Worm (Caenorhabditis elegans) whole organism, mixed stage, embryonic: ENCODE measurements around the gene dnj-10.

Experiments used
- lin-13 ChIP-seq: fragments of 150-350 bp; optimal IDR thresholded peaks from 2 replicates; lab custom pipeline; 2014; ENCODE audit warnings: missing biosample characterization, missing genetic modification characterization
- lsy-2 ChIP-seq: fragments of 150-350 bp; optimal IDR thresholded peaks from 2 replicates; lab custom pipeline; 2014; ENCODE audit warnings: missing biosample characterization, missing genetic modification characterization
- mab-5 ChIP-seq: fragments of 150-350 bp; optimal IDR thresholded peaks from 2 replicates; lab custom pipeline; 2014; ENCODE audit warnings: missing biosample characterization, missing genetic modification characterization
- nhr-12 ChIP-seq: fragments of 150-350 bp; optimal IDR thresholded peaks from 2 replicates; lab custom pipeline; 2014; ENCODE audit warnings: missing biosample characterization, missing genetic modification characterization
- nhr-237 ChIP-seq: fragments of 150-350 bp; optimal IDR thresholded peaks from 2 replicates; lab custom pipeline; 2014; ENCODE audit warnings: missing biosample characterization, missing genetic modification characterization
- snpc-4 ChIP-seq: fragments of 150-350 bp; optimal IDR thresholded peaks from 2 replicates; lab custom pipeline; 2014; ENCODE audit warnings: missing biosample characterization, missing genetic modification characterization
- sptf-1 ChIP-seq: sonication (generic microtip); optimal IDR thresholded peaks from 2 replicates; lab custom pipeline; 2017; ENCODE audit warnings: mild to moderate bottlenecking, missing genetic modification characterization, moderate library complexity, missing compliant biosample characterization
- tbx-8 ChIP-seq: fragments of 200-800 bp; sonication (Bioruptor generic); optimal IDR thresholded peaks from 2 replicates; lab custom pipeline; 2018; ENCODE audit warnings: mild to moderate bottlenecking, missing genetic modification characterization, moderate library complexity, missing compliant biosample characterization
- unc-39 ChIP-seq: fragments of 150-350 bp; optimal IDR thresholded peaks from 2 replicates; lab custom pipeline; 2014; ENCODE audit warnings: missing biosample characterization, missing genetic modification characterization
- unc-62 ChIP-seq: fragments of 150-350 bp; optimal IDR thresholded peaks from 2 replicates; lab custom pipeline; 2014; ENCODE audit warnings: missing biosample characterization, missing genetic modification reagents, missing genetic modification characterization
- ztf-11 ChIP-seq: fragments of 150-350 bp; optimal IDR thresholded peaks from 2 replicates; lab custom pipeline; 2014; ENCODE audit warnings: missing biosample characterization, missing genetic modification characterization

DNA sequence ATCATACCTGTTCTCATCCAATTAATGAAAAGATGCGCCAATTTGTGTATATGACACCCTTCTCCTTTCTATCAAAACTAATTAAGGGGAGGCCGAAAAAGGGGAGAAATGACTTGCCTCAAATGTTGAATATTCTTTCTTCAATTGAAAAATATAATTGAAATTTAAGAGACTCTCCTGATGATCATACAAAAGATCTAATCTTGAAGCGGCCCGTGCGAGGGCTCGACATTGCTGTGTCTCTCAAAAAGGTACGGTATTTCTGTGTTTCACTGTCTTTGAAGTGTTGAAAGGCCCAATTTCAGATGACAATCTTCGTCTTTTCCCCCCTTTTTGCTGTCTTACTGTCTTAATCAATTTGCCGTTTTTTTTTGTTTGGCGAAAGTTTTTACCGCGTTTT lies 10.0 kb upstream of the dnj-10 start:
- TF ChIP-seq lin-13 (tag; lab: Kevin White, UChicago) (no peak), tbx-8 (GFP tag; lab: Kevin White, UChicago) (no peak), unc-39 (tag; lab: Kevin White, UChicago) (no peak), nhr-12 (no peak), snpc-4 (tag; lab: Kevin White, UChicago) (no peak), unc-62 (no peak), ztf-11 (tag; lab: Kevin White, UChicago) (no peak), mab-5 (tag; lab: Kevin White, UChicago) (no peak), nhr-237 (no peak), sptf-1 (no peak), lsy-2 (tag; lab: Kevin White, UChicago) (peak; percentile 13)
